Worm (Caenorhabditis elegans) whole organism, midembryonic: ENCODE measurements around the gene Y52E8A.1.

ENCODE experiments used
- T22C8.4 ChIP-seq: fragments of 200-800 bp; sonication (Bioruptor generic); IDR thresholded peaks from 2 replicates; pipeline ENCODE4 v1.3.6; 2022; ENCODE audit warnings: missing genetic modification characterization, missing compliant biosample characterization
- cog-1 ChIP-seq: sonication (generic microtip); optimal IDR thresholded peaks from 2 replicates; lab custom pipeline; 2016; ENCODE audit warnings: missing genetic modification characterization, missing compliant biosample characterization
- flt-1 ChIP-seq: fragments of 200-800 bp; sonication (Bioruptor generic); IDR thresholded peaks from 2 replicates; pipeline ENCODE4 v1.3.6; 2022; ENCODE audit warnings: missing genetic modification characterization, missing compliant biosample characterization
- klf-2 ChIP-seq: fragments of 200-800 bp; sonication (Bioruptor generic); conservative IDR thresholded peaks from 2 replicates; pipeline ENCODE4 v1.3.6; 2022; ENCODE audit warnings: missing genetic modification reagents, missing genetic modification characterization, missing compliant biosample characterization
- med-1 ChIP-seq: sonication (generic microtip); optimal IDR thresholded peaks from 2 replicates; lab custom pipeline; 2017; ENCODE audit warnings: missing genetic modification characterization, mild to moderate bottlenecking, missing compliant biosample characterization, antibody characterized with exemption, missing genetic modification reagents; ENCODE audit not compliant: insufficient read depth
- ref-1 ChIP-seq: fragments of 200-800 bp; sonication (Bioruptor generic); conservative IDR thresholded peaks from 2 replicates; pipeline ENCODE4 v1.3.6; 2022; ENCODE audit warnings: missing genetic modification reagents, missing genetic modification characterization, missing compliant biosample characterization
- tab-1 ChIP-seq: fragments of 200-800 bp; sonication (Bioruptor generic); IDR thresholded peaks from 2 replicates; pipeline ENCODE4 v1.3.6; 2022; ENCODE audit warnings: missing genetic modification characterization, missing compliant biosample characterization
- ztf-23 ChIP-seq: fragments of 200-800 bp; sonication (Bioruptor generic); IDR thresholded peaks from 2 replicates; pipeline ENCODE4 v1.3.6; 2022; ENCODE audit warnings: missing genetic modification reagents, missing genetic modification characterization, missing compliant biosample characterization
- ztf-29 ChIP-seq: fragments of 200-800 bp; sonication (Bioruptor generic); IDR thresholded peaks from 2 replicates; pipeline ENCODE4 v1.3.6; 2022; ENCODE audit warnings: missing genetic modification reagents, missing genetic modification characterization, missing compliant biosample characterization

Y52E8A.1 gene

ce11 chrII:4321766-4322165 is at the start of gene Y52E8A.1:
Gene Y52E8A.1, plus strand, starts transcription at chrII:4322066.
- TF ChIP-seq klf-2 (no peak), ref-1 (no peak), tab-1 (GFP tag; lab: Robert Waterston, UW) (no peak), ztf-29 (no peak), ztf-23 (GFP tag; lab: Robert Waterston, UW) (no peak), med-1 (GFP tag; lab: Kevin White, UChicago) (no peak), cog-1 (tag; lab: Kevin White, UChicago) (no peak), flt-1 (no peak), T22C8.4 (GFP tag; lab: Robert Waterston, UW) (no peak)

ce11 chrII:4275637-4276252 is 46.1 kb upstream of the Y52E8A.1 start, which contains the start of gene npr-42:
Gene npr-42, plus strand, starts transcription at chrII:4276202.
- no peak for TF ChIP-seq tab-1 (GFP tag; lab: Robert Waterston, UW)

ce11 chrII:4276924-4277323 is 44.9 kb upstream of the Y52E8A.1 start:
- TF ChIP-seq med-1 (GFP tag; lab: Kevin White, UChicago), result no peak
- TF ChIP-seq ztf-23 (GFP tag; lab: Robert Waterston, UW), result no peak
- no peak for TF ChIP-seq cog-1 (tag; lab: Kevin White, UChicago)
- TF ChIP-seq flt-1, result no peak
- TF ChIP-seq klf-2, result no peak
- no peak for TF ChIP-seq T22C8.4 (GFP tag; lab: Robert Waterston, UW)
- TF ChIP-seq ztf-29, result no peak
- no peak for TF ChIP-seq tab-1 (GFP tag; lab: Robert Waterston, UW)
- no peak for TF ChIP-seq ref-1

ce11 chrII:4277639-4278038 is 44.2 kb upstream of the Y52E8A.1 start:
- TF ChIP-seq med-1 (GFP tag; lab: Kevin White, UChicago) (no peak), ztf-29 (0 out of 2 replicates have a peak, but pooled peaks have one; percentile 32)

ce11 chrII:4281743-4282142 is 40.1 kb upstream of the Y52E8A.1 start, which contains the start of gene C01F1.5:
Gene C01F1.5, minus strand, starts transcription at chrII:4281845.
- no peak for TF ChIP-seq ztf-29
- TF ChIP-seq flt-1, result 0 out of 2 replicates have a peak, but pooled peaks have one; percentile 34

ce11 chrII:4284305-4285193 is 37.3 kb upstream of the Y52E8A.1 start:
- no peak for TF ChIP-seq ztf-23 (GFP tag; lab: Robert Waterston, UW)
- no peak for TF ChIP-seq med-1 (GFP tag; lab: Kevin White, UChicago)

- TF ChIP-seq med-1 (GFP tag; lab: Kevin White, UChicago) (no peak), tab-1 (GFP tag; lab: Robert Waterston, UW) (no peak), T22C8.4 (GFP tag; lab: Robert Waterston, UW) (no peak), klf-2 (no peak), ref-1 (no peak), flt-1 (no peak), cog-1 (tag; lab: Kevin White, UChicago) (no peak), ztf-29 (no peak), ztf-23 (GFP tag; lab: Robert Waterston, UW) (no peak)
Observed at ce11 chrII:4286921-4287320, 34.9 kb upstream of the Y52E8A.1 start.

ce11 chrII:4288111-4288510 is 33.8 kb upstream of the Y52E8A.1 start, which contains the start of gene C01F1.6:
Gene C01F1.6, minus strand, starts transcription at chrII:4288211.
- TF ChIP-seq ztf-23 (GFP tag; lab: Robert Waterston, UW) (no peak), cog-1 (tag; lab: Kevin White, UChicago) (no peak), klf-2 (no peak), ref-1 (no peak), med-1 (GFP tag; lab: Kevin White, UChicago) (no peak), T22C8.4 (GFP tag; lab: Robert Waterston, UW) (no peak), flt-1 (no peak), ztf-29 (no peak), tab-1 (GFP tag; lab: Robert Waterston, UW) (no peak)

- no peak for TF ChIP-seq T22C8.4 (GFP tag; lab: Robert Waterston, UW)
- no peak for TF ChIP-seq tab-1 (GFP tag; lab: Robert Waterston, UW)
- no peak for TF ChIP-seq ztf-29
- no peak for TF ChIP-seq med-1 (GFP tag; lab: Kevin White, UChicago)
- no peak for TF ChIP-seq klf-2
- no peak for TF ChIP-seq ztf-23 (GFP tag; lab: Robert Waterston, UW)
- TF ChIP-seq ref-1, result no peak
- no peak for TF ChIP-seq flt-1
- TF ChIP-seq cog-1 (tag; lab: Kevin White, UChicago), result no peak
Observed at ce11 chrII:4288572-4288971, 33.3 kb upstream of the Y52E8A.1 start.

- TF ChIP-seq ref-1 (no peak), ztf-23 (GFP tag; lab: Robert Waterston, UW) (no peak), klf-2 (no peak), ztf-29 (no peak), tab-1 (GFP tag; lab: Robert Waterston, UW) (no peak), med-1 (GFP tag; lab: Kevin White, UChicago) (no peak), T22C8.4 (GFP tag; lab: Robert Waterston, UW) (no peak), cog-1 (tag; lab: Kevin White, UChicago) (no peak), flt-1 (no peak)
Observed at ce11 chrII:4291799-4292198, 30.1 kb upstream of the Y52E8A.1 start.
